Worm (Caenorhabditis elegans) whole organism, L4/young adult: Measurements from ENCODE around the gene phat-5.

Source experiments
- W03F9.2 ChIP-seq: fragments of 150-350 bp; optimal IDR thresholded peaks from 2 replicates; lab custom pipeline; 2014; ENCODE audit warnings: missing biosample characterization, missing genetic modification characterization
- him-1 ChIP-seq: sonication (generic microtip); optimal IDR thresholded peaks from 2 replicates; lab custom pipeline; 2016; ENCODE audit warnings: missing genotype, missing genetic modification reagents, missing genetic modification characterization, missing compliant biosample characterization

ce11 chrV:4122415-4122814 is at the start of gene phat-5:
- TF ChIP-seq him-1 (tag; lab: Kevin White, UChicago) (no peak), W03F9.2 (tag; lab: Kevin White, UChicago) (no peak)
